Worm (Caenorhabditis elegans) whole organism, L1 larva: Measurements from ENCODE around the gene F09E10.1.
A peak's percentile ranks its signal among the peaks of the same experiment; 100 is the strongest.

Experiments
- C04F5.9 ChIP-seq: sonication (generic microtip); optimal IDR thresholded peaks from 2 replicates; lab custom pipeline; 2016; ENCODE audit warnings: missing genetic modification characterization, missing compliant biosample characterization
- fos-1 ChIP-seq: fragments of 150-350 bp; optimal IDR thresholded peaks from 2 replicates; lab custom pipeline; 2014; ENCODE audit warnings: missing biosample characterization, missing genetic modification characterization
- lin-39 ChIP-seq: fragments of 150-350 bp; optimal IDR thresholded peaks from 2 replicates; lab custom pipeline; 2014; ENCODE audit warnings: missing biosample characterization, missing genetic modification reagents, missing genetic modification characterization
- lsy-2 ChIP-seq, 2 experiments: fragments of 150-350 bp; optimal IDR thresholded peaks; 2 replicates each; lab custom pipeline; 2014; ENCODE audit warnings: missing biosample characterization in 2 of 2, missing genetic modification characterization in 2 of 2

DNA sequence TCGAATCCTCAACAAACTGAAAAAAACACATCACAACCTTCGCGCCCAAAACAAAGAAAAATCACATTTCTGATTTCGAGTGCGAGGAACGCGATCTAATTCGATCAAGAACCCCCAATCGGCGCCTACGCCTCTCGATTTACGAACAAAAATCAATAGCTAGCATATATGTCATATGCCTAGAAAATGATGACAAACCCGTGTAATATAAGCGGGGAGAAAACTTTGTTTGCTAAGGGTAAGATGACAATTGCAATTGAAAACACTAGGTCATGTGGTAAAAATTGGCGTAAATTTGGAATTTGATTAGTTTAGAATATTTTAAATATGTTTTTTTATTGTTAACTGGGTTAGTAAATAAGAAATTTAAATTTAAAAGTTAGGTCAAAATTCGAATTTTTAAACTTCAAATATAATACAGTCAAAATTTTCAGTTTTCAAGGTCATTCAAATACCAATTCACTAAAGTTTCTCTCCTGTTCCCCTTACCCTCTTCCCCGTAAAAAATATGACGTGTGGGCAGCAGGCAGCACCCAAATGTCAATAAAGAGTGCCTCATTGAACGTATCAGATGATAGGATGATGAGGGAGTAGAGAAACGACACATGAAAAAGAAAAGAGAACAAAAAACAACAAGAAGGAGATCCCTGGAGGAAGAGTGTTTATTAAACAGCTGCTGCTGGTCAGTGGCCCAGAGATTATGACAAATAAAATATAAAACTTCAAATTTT lies 46.1 kb upstream of the F09E10.1 start:
- TF ChIP-seq fos-1 (tag; lab: Kevin White, UChicago) (peak; percentile 14), lin-39 (no peak), C04F5.9 (tag; lab: Kevin White, UChicago) (no peak), lsy-2 (tag; optimal IDR thresholded peaks at IDR 0.05; lab: Kevin White, UChicago) (peak; percentile 30 to 69)
